Fruit fly (Drosophila melanogaster) whole organism, embryonic: ENCODE data around the gene CG4461.

Source experiments
- Atf6 ChIP-seq: fragments of 200-800 bp; sonication (Bioruptor generic); IDR thresholded peaks from 2 replicates; pipeline ENCODE4 v1.3.6; 2022; ENCODE audit warnings: missing biosample characterization, missing genetic modification characterization
- B-H1 ChIP-seq: fragments of 200-800 bp; sonication (Bioruptor generic); IDR thresholded peaks from 3 replicates; pipeline ENCODE4 v1.3.6; 2022; ENCODE audit warnings: missing biosample characterization, missing genetic modification characterization
- Bdp1 ChIP-seq: fragments of 200-800 bp; sonication (Bioruptor generic); optimal IDR thresholded peaks from 3 replicates; lab custom pipeline; 2016; ENCODE audit warnings: missing biosample characterization, missing genetic modification characterization
- CG10274 ChIP-seq: fragments of 200-800 bp; sonication (Bioruptor generic); optimal IDR thresholded peaks from 3 replicates; lab custom pipeline; 2017; ENCODE audit warnings: missing biosample characterization, mild to moderate bottlenecking, missing genetic modification characterization
- CG10979 ChIP-seq: fragments of 200-800 bp; sonication (Bioruptor generic); optimal IDR thresholded peaks from 2 replicates; lab custom pipeline; 2018; ENCODE audit warnings: missing biosample characterization, mild to moderate bottlenecking, missing genetic modification characterization, moderate library complexity
- CG12391 ChIP-seq: fragments of 200-800 bp; sonication (Bioruptor generic); optimal IDR thresholded peaks from 3 replicates; lab custom pipeline; 2018; ENCODE audit warnings: missing biosample characterization, mild to moderate bottlenecking, missing genetic modification characterization, moderate library complexity
- CG12942 ChIP-seq: fragments of 200-800 bp; sonication (Bioruptor generic); optimal IDR thresholded peaks from 3 replicates; lab custom pipeline; 2016; ENCODE audit warnings: missing biosample characterization, missing genetic modification characterization
- CG13296 ChIP-seq: fragments of 200-800 bp; sonication (Bioruptor generic); optimal IDR thresholded peaks from 3 replicates; lab custom pipeline; 2018; ENCODE audit warnings: missing biosample characterization, mild to moderate bottlenecking, missing genetic modification characterization
- CG14441 ChIP-seq: fragments of 200-800 bp; sonication (Bioruptor generic); IDR thresholded peaks from 2 replicates; pipeline ENCODE4 v1.3.6; 2022; ENCODE audit warnings: missing biosample characterization, missing genetic modification characterization
- CG16863 ChIP-seq: fragments of 200-800 bp; sonication (Bioruptor generic); optimal IDR thresholded peaks from 3 replicates; lab custom pipeline; 2016; ENCODE audit warnings: missing biosample characterization, missing genetic modification characterization
- CG17186 ChIP-seq: fragments of 200-800 bp; sonication (Bioruptor generic); optimal IDR thresholded peaks from 3 replicates; lab custom pipeline; 2017; ENCODE audit warnings: missing biosample characterization, missing genetic modification reagents, missing genetic modification characterization
- CG17385 ChIP-seq: fragments of 200-800 bp; sonication (Bioruptor generic); optimal IDR thresholded peaks from 3 replicates; lab custom pipeline; 2018; ENCODE audit warnings: missing biosample characterization, mild to moderate bottlenecking, missing genetic modification characterization
- CG2199 ChIP-seq: fragments of 200-800 bp; sonication (Bioruptor generic); IDR thresholded peaks from 3 replicates; pipeline ENCODE4 v1.3.6; 2022; ENCODE audit warnings: missing biosample characterization, missing genetic modification characterization
- CG2678 ChIP-seq: fragments of 200-800 bp; sonication (Bioruptor generic); optimal IDR thresholded peaks from 3 replicates; lab custom pipeline; 2019; ENCODE audit warnings: missing biosample characterization, mild to moderate bottlenecking, missing genetic modification characterization, moderate library complexity
- CG30020 ChIP-seq: fragments of 200-800 bp; optimal IDR thresholded peaks from 2 replicates; lab custom pipeline; 2019; ENCODE audit warnings: missing biosample characterization, mild to moderate bottlenecking, missing genetic modification characterization, moderate library complexity
- CG3281 ChIP-seq: fragments of 200-800 bp; sonication (Bioruptor generic); optimal IDR thresholded peaks from 3 replicates; lab custom pipeline; 2017; ENCODE audit warnings: missing biosample characterization, mild to moderate bottlenecking, missing genetic modification characterization
- CG42726 ChIP-seq: fragments of 200-800 bp; sonication (Bioruptor generic); IDR thresholded peaks from 2 replicates; pipeline ENCODE4 v1.3.6; 2022; ENCODE audit warnings: missing biosample characterization, missing genetic modification characterization; ENCODE audit not compliant: partially characterized antibody
- CG43689 ChIP-seq: fragments of 200-800 bp; sonication (Bioruptor generic); IDR thresholded peaks from 2 replicates; pipeline ENCODE4 v1.3.6; 2022; ENCODE audit warnings: missing biosample characterization, missing genetic modification characterization
- CG4617 ChIP-seq: fragments of 200-800 bp; sonication (Bioruptor generic); optimal IDR thresholded peaks from 3 replicates; lab custom pipeline; 2016; ENCODE audit warnings: missing biosample characterization, missing genetic modification characterization, borderline replicate concordance
- CG4730 ChIP-seq: fragments of 200-800 bp; sonication (Bioruptor generic); IDR thresholded peaks from 2 replicates; pipeline ENCODE4 v1.3.6; 2022; ENCODE audit warnings: missing biosample characterization, missing genetic modification characterization
- CG5245 ChIP-seq: fragments of 200-800 bp; sonication (Bioruptor generic); optimal IDR thresholded peaks from 3 replicates; lab custom pipeline; 2016; ENCODE audit warnings: missing biosample characterization, missing genetic modification characterization
- CG6791 ChIP-seq: fragments of 200-800 bp; sonication (Bioruptor generic); IDR thresholded peaks from 3 replicates; pipeline ENCODE4 v1.3.6; 2022; ENCODE audit warnings: missing biosample characterization, missing genetic modification characterization; ENCODE audit not compliant: partially characterized antibody
- CG8281 ChIP-seq: fragments of 200-800 bp; sonication (Bioruptor generic); optimal IDR thresholded peaks from 2 replicates; lab custom pipeline; 2018; ENCODE audit warnings: missing biosample characterization, mild to moderate bottlenecking, missing genetic modification characterization, moderate library complexity
- CHES-1-like ChIP-seq: fragments of 200-800 bp; sonication (Bioruptor generic); optimal IDR thresholded peaks from 2 replicates; lab custom pipeline; 2016; ENCODE audit warnings: missing biosample characterization, missing genetic modification characterization
- Dbx ChIP-seq: fragments of 200-800 bp; sonication (Bioruptor generic); IDR thresholded peaks from 3 replicates; pipeline ENCODE4 v1.3.6; 2022; ENCODE audit warnings: missing biosample characterization, missing genetic modification characterization
- HLH3B ChIP-seq: fragments of 200-800 bp; sonication (Bioruptor generic); IDR thresholded peaks from 2 replicates; pipeline ENCODE4 v1.3.6; 2022; ENCODE audit warnings: missing biosample characterization, missing genetic modification characterization
- HmgD ChIP-seq: fragments of 200-800 bp; sonication (Bioruptor generic); optimal IDR thresholded peaks from 3 replicates; lab custom pipeline; 2016; ENCODE audit warnings: missing biosample characterization, missing genetic modification characterization
- Mes4 ChIP-seq: fragments of 200-800 bp; sonication (Bioruptor generic); optimal IDR thresholded peaks from 2 replicates; lab custom pipeline; 2016; ENCODE audit warnings: missing biosample characterization, missing genetic modification characterization
- Optix ChIP-seq: fragments of 200-800 bp; sonication (Bioruptor generic); IDR thresholded peaks from 3 replicates; pipeline ENCODE4 v1.3.6; 2022; ENCODE audit warnings: missing biosample characterization, missing genetic modification characterization
- Vsx1 ChIP-seq: fragments of 200-800 bp; sonication (Bioruptor generic); optimal IDR thresholded peaks from 2 replicates; lab custom pipeline; 2017; ENCODE audit warnings: missing biosample characterization, mild to moderate bottlenecking, missing genetic modification characterization, missing genetic modification reagents
- amos ChIP-seq: fragments of 200-800 bp; sonication (Bioruptor generic); IDR thresholded peaks from 2 replicates; pipeline ENCODE4 v1.3.6; 2022; ENCODE audit warnings: missing biosample characterization, missing genetic modification characterization; ENCODE audit not compliant: partially characterized antibody
- caup ChIP-seq: fragments of 200-800 bp; sonication (Bioruptor generic); optimal IDR thresholded peaks from 3 replicates; lab custom pipeline; 2017; ENCODE audit warnings: missing biosample characterization, mild to moderate bottlenecking, missing genetic modification characterization, moderate library complexity; ENCODE audit not compliant: severe bottlenecking
- crc ChIP-seq: fragments of 200-800 bp; sonication (Bioruptor generic); optimal IDR thresholded peaks from 2 replicates; lab custom pipeline; 2016; ENCODE audit warnings: missing biosample characterization, missing genetic modification characterization
- croc ChIP-seq: fragments of 200-800 bp; sonication (Bioruptor generic); conservative IDR thresholded peaks from 3 replicates; pipeline ENCODE4 v1.3.6; 2022; ENCODE audit warnings: missing biosample characterization, missing genetic modification characterization
- disco-r ChIP-seq: fragments of 200-800 bp; sonication (Bioruptor generic); optimal IDR thresholded peaks from 2 replicates; lab custom pipeline; 2016; ENCODE audit warnings: missing biosample characterization, missing genetic modification characterization
- en ChIP-seq: fragments of 200-800 bp; sonication (Bioruptor generic); optimal IDR thresholded peaks from 2 replicates; lab custom pipeline; 2016; ENCODE audit warnings: missing biosample characterization, missing genetic modification characterization
- fu2 ChIP-seq: fragments of 200-800 bp; sonication (Bioruptor generic); optimal IDR thresholded peaks from 2 replicates; lab custom pipeline; 2016; ENCODE audit warnings: missing biosample characterization, missing genetic modification characterization
- jumu ChIP-seq: fragments of 200-800 bp; sonication (Bioruptor generic); optimal IDR thresholded peaks from 3 replicates; lab custom pipeline; 2016; ENCODE audit warnings: missing biosample characterization, missing genetic modification characterization
- lbe ChIP-seq: fragments of 200-800 bp; sonication (Bioruptor generic); optimal IDR thresholded peaks from 2 replicates; lab custom pipeline; 2016; ENCODE audit warnings: missing biosample characterization, mild to moderate bottlenecking, missing genetic modification characterization
- mam ChIP-seq: fragments of 200-800 bp; sonication (Bioruptor generic); optimal IDR thresholded peaks from 3 replicates; lab custom pipeline; 2016; ENCODE audit warnings: missing biosample characterization, missing genetic modification characterization
- nerfin-1 ChIP-seq: fragments of 200-800 bp; sonication (Bioruptor generic); optimal IDR thresholded peaks from 3 replicates; lab custom pipeline; 2019; ENCODE audit warnings: missing biosample characterization, mild to moderate bottlenecking, missing genetic modification characterization, moderate library complexity
- nom ChIP-seq: fragments of 200-800 bp; sonication (Bioruptor generic); optimal IDR thresholded peaks from 2 replicates; lab custom pipeline; 2017; ENCODE audit warnings: missing biosample characterization, missing genetic modification characterization, mild to moderate bottlenecking, moderate library complexity, missing genetic modification reagents
- otp ChIP-seq: fragments of 200-800 bp; sonication (Bioruptor generic); IDR thresholded peaks from 3 replicates; pipeline ENCODE4, ENCODE4 v1.3.6; 2022; ENCODE audit warnings: missing biosample characterization, missing genetic modification characterization
- pan ChIP-seq, 4 experiments: fragments of >200 bp in 3 of 4; fragments of 200-800 bp in 1 of 4; sonication (Bioruptor generic) in 1 of 4; optimal IDR thresholded peaks in 3 of 4; IDR thresholded peaks in 1 of 4; 2 replicates each; pipeline versions ENCODE4 v1.3.6 to Lab custom; 2017 to 2022; ENCODE audit warnings: missing biosample characterization in 2 of 4, missing genetic modification characterization in 2 of 4, mixed read lengths in 1 of 4
- stwl ChIP-seq: fragments of 200-800 bp; sonication (Bioruptor generic); optimal IDR thresholded peaks from 3 replicates; lab custom pipeline; 2018; ENCODE audit warnings: missing biosample characterization, mild to moderate bottlenecking, missing genetic modification characterization, moderate library complexity
- tap ChIP-seq: fragments of 200-800 bp; optimal IDR thresholded peaks from 3 replicates; lab custom pipeline; 2019; ENCODE audit warnings: missing biosample characterization, mild to moderate bottlenecking, missing genetic modification characterization, moderate library complexity
- tgo ChIP-seq: fragments of 200-800 bp; sonication (Bioruptor generic); IDR thresholded peaks from 3 replicates; pipeline ENCODE4 v1.3.6; 2022; ENCODE audit warnings: missing biosample characterization, missing genetic modification characterization
- yki ChIP-seq: fragments of >200 bp; optimal IDR thresholded peaks from 3 replicates; lab custom pipeline; 2018
- zfh1 ChIP-seq: fragments of 200-800 bp; sonication (Bioruptor generic); IDR thresholded peaks from 3 replicates; pipeline ENCODE4 v1.3.6; 2022; ENCODE audit warnings: missing biosample characterization, missing genetic modification characterization

Gene CG4461

DNA sequence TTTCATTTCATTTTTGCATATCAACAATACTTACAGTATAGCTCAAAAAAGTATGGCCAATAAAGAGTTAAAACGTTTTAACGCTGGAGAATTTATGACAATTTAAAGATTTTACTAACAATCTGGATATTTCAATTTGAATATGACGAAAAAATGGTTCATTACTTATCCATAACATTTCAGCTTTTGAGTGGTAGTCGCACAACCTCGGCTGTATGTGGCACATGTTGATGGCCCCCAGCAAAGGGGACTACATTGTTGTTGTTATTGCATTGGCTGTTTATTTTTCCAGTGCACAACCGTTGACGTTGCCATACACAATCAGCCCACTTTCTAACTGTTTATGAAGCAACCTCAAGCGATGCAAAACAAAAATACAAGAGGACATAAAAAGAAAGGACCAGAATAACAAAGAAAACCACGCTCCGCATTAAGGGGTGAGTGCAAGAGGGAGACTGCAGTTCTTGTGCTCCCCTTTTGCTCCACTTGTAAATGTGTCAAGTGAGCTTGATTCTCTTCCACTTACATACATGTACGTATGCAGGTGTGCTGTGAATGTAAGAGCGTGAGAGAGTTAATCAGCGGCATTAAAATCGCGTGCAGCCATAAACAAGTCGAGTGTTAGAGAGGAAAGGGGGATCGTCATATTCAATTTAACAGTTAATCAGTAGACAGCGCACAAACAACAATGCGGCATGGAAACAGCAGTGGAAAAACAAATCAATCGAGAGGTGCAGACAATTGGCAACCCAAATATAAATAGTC, 45.0 kb downstream of the CG4461 start (continued):
- TF ChIP-seq CG14441 (GFP tag; lab: Robert Waterston, UW) (peak; percentile 54), amos (GFP tag; lab: Robert Waterston, UW) (no peak), fu2 (GFP tag; lab: Kevin White, UChicago) (no peak), Mes4 (no peak), tap (tag; lab: Kevin White, UChicago) (peak; percentile 44), jumu (GFP tag; lab: Kevin White, UChicago) (no peak), HLH3B (GFP tag; lab: Robert Waterston, UW) (peak; percentile 65; the same call in 1 of the 2 replicates), CG42726 (GFP tag; lab: Robert Waterston, UW) (no peak), CG10979 (tag; lab: Kevin White, UChicago) (peak; percentile 5), CG43689 (GFP tag; lab: Robert Waterston, UW) (peak; percentile 53; the same call in 1 of the 2 replicates), nerfin-1 (tag; lab: Kevin White, UChicago) (peak; percentile 5), CG4617 (GFP tag; lab: Kevin White, UChicago) (no peak), tgo (GFP tag; lab: Robert Waterston, UW) (peak; percentile 40; the same call in 2 of the 3 replicates), crc (GFP tag; lab: Kevin White, UChicago) (no peak), CHES-1-like (no peak), CG10274 (GFP tag; lab: Kevin White, UChicago) (no peak), CG30020 (tag; lab: Kevin White, UChicago) (no peak), mam (GFP tag; lab: Kevin White, UChicago) (no peak), disco-r (GFP tag; lab: Kevin White, UChicago) (no peak), pan (optimal IDR thresholded peaks at IDR 0.05; lab: Kevin White, UChicago) (no peak), pan (GFP tag; optimal IDR thresholded peaks at IDR 0.05 in 1 of 2, IDR thresholded peaks at IDR 0.05 in 1 of 2) (peak in 1 of 2 experiments; percentile 63), Vsx1 (GFP tag; lab: Kevin White, UChicago) (no peak), CG12942 (GFP tag; lab: Kevin White, UChicago) (peak; percentile 4), Dbx (GFP tag; lab: Robert Waterston, UW) (0 out of 3 replicates have a peak, but pooled peaks have one; percentile 32), croc (GFP tag; lab: Robert Waterston, UW) (peak; percentile 20; the same call in 1 of the 3 replicates), CG6791 (no peak), CG17385 (peak; percentile 11), Optix (GFP tag; lab: Robert Waterston, UW) (no peak), CG13296 (GFP tag; lab: Kevin White, UChicago) (peak; percentile 26), B-H1 (GFP tag; lab: Robert Waterston, UW) (no peak), CG12391 (tag; lab: Kevin White, UChicago) (peak; percentile 52), CG2678 (tag; lab: Kevin White, UChicago) (peak; percentile 66), zfh1 (GFP tag; lab: Robert Waterston, UW) (0 out of 3 replicates have a peak, but pooled peaks have one; percentile 16), CG4730 (no peak), stwl (tag; lab: Kevin White, UChicago) (no peak), CG5245 (GFP tag; lab: Kevin White, UChicago) (no peak), CG3281 (GFP tag; lab: Kevin White, UChicago) (peak; percentile 25), caup (GFP tag; lab: Kevin White, UChicago) (peak; percentile 17), CG17186 (GFP tag; lab: Kevin White, UChicago) (no peak), HmgD (GFP tag; lab: Kevin White, UChicago) (no peak), Atf6 (GFP tag; lab: Robert Waterston, UW) (peak; percentile 69), Bdp1 (GFP tag; lab: Kevin White, UChicago) (no peak), otp (GFP tag; lab: Robert Waterston, UW) (no peak), CG8281 (no peak), lbe (GFP tag; lab: Kevin White, UChicago) (peak; percentile 92), en (GFP tag; lab: Kevin White, UChicago) (peak; percentile 3), yki (no peak), nom (GFP tag; lab: Kevin White, UChicago) (peak; percentile 90), CG16863 (GFP tag; lab: Kevin White, UChicago) (peak; percentile 7), CG2199 (GFP tag; lab: Robert Waterston, UW) (no peak)
